Worm (Caenorhabditis elegans): ENCODE data around the gene nphp-2.

Gene nphp-2

ce11 chrV:1921321-1921720 is 25.7 kb downstream of the nphp-2 start, which contains the start of gene gst-37:
Gene gst-37 (plus strand): TSS chrV:1921621.
- TF ChIP-seq lin-11 (tag; optimal IDR thresholded peaks at IDR 0.05) (no peak), crh-2 (tag; optimal IDR thresholded peaks at IDR 0.05) (no peak), lsy-2 (tag; optimal IDR thresholded peaks at IDR 0.05) (no peak), elt-3 (tag; optimal IDR thresholded peaks at IDR 0.05) (no peak), ceh-82 (tag; optimal IDR thresholded peaks at IDR 0.05) (no peak), peb-1 (tag; optimal IDR thresholded peaks at IDR 0.05) (no peak)

DNA sequence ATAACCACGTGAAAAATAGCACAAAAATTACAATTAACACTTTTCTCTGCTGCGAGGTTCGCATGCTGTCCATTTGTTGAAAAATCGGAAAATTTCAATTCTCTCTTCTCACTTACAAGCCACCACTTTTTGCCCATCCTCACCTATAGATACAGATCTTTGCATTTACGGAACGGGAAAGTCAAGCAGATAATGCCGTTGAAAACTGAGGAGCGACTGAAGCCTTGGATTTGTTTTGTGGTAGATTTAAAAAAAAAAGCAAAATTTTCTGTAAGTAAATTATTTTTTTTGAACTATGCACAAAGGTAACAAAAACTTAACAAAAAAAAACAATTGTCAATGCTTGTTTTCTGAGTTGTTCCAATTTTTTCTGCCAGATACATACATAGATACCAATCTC is 29.9 kb downstream of the nphp-2 start, which contains the start of gene T06A1.1:
Gene T06A1.1 (minus strand): TSS at position 101 of the 400 bp plus-strand sequence.
- TF ChIP-seq ceh-82 (tag; optimal IDR thresholded peaks at IDR 0.05) (no peak), nhr-237 (tag; optimal IDR thresholded peaks at IDR 0.05) (no peak), peb-1 (tag; optimal IDR thresholded peaks at IDR 0.05) (no peak), nhr-21 (tag; optimal IDR thresholded peaks at IDR 0.05) (no peak), lin-39 (tag; optimal IDR thresholded peaks at IDR 0.05) (no peak), lsy-2 (tag; optimal IDR thresholded peaks at IDR 0.05) (no peak)

ce11 chrV:1927015-1927414 is 31.4 kb downstream of the nphp-2 start, which contains the start of gene T06A1.5:
Gene T06A1.5 (plus strand): TSS chrV:1927223.
- TF ChIP-seq gmeb-1 (tag; optimal IDR thresholded peaks at IDR 0.05) (no peak), nhr-11 (tag; optimal IDR thresholded peaks at IDR 0.05) (no peak), snpc-4 (tag; optimal IDR thresholded peaks at IDR 0.05) (no peak), egl-27 (tag; optimal IDR thresholded peaks at IDR 0.05) (no peak), sma-9 (GFP tag; optimal IDR thresholded peaks at IDR 0.05) (peak; percentile 45), sma-9 (tag; optimal IDR thresholded peaks at IDR 0.05) (no peak), fos-1 (tag; optimal IDR thresholded peaks at IDR 0.05) (peak; percentile 84)

DNA sequence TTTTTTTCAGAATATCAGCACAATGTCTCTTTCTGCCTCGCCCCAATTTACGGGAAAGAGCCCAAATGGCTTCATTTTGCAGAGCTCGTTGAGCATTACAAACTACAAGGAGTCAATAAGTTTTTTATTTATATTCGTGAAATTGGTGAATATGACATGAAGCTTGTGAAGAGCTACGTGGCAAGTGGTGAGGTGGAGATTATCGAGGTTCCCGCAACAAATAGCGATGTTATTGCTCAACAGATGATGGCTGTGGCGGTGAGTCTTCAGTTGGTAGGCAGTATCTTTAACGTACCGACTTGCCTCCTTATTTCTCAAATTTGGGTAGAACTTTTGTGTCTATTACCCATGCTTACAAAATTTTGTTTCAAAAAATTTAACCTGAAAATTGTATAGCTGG is 32.9 kb downstream of the nphp-2 start:
- TF ChIP-seq unc-62 (GFP tag; optimal IDR thresholded peaks at IDR 0.05) (no peak), ceh-82 (tag; optimal IDR thresholded peaks at IDR 0.05) (no peak), R02D3.7 (tag; optimal IDR thresholded peaks at IDR 0.05) (no peak), lin-13 (GFP tag; optimal IDR thresholded peaks at IDR 0.05) (no peak), nhr-10 (tag; optimal IDR thresholded peaks at IDR 0.05) (no peak), zag-1 (tag; optimal IDR thresholded peaks at IDR 0.05) (no peak), mbf-1 (tag; optimal IDR thresholded peaks at IDR 0.05) (no peak), peb-1 (tag; optimal IDR thresholded peaks at IDR 0.05) (no peak), nhr-6 (tag; optimal IDR thresholded peaks at IDR 0.05) (no peak), ztf-11 (tag; optimal IDR thresholded peaks at IDR 0.05) (no peak), nhr-23 (tag; optimal IDR thresholded peaks at IDR 0.05) (no peak), nhr-25 (tag; optimal IDR thresholded peaks at IDR 0.05) (no peak), ama-1 (optimal IDR thresholded peaks at IDR 0.05) (no peak), nhr-129 (tag; optimal IDR thresholded peaks at IDR 0.05) (no peak), ztf-1 (GFP tag; conservative IDR thresholded peaks at IDR 0.05) (no peak), ZK546.5 (tag; optimal IDR thresholded peaks at IDR 0.05) (no peak), F13H6.1 (tag; optimal IDR thresholded peaks at IDR 0.05) (no peak), nhr-11 (tag; optimal IDR thresholded peaks at IDR 0.05) (no peak)

- TF ChIP-seq blmp-1 (tag; optimal IDR thresholded peaks at IDR 0.05; ENCODE audit: insufficient read depth) (no peak), nhr-77 (tag; optimal IDR thresholded peaks at IDR 0.05) (no peak), nhr-12 (tag; optimal IDR thresholded peaks at IDR 0.05) (no peak), sem-4 (tag; optimal IDR thresholded peaks at IDR 0.05) (no peak), mbf-1 (tag; optimal IDR thresholded peaks at IDR 0.05) (no peak), fos-1 (tag; optimal IDR thresholded peaks at IDR 0.05) (no peak), nhr-6 (tag; optimal IDR thresholded peaks at IDR 0.05) (no peak), nhr-11 (tag; optimal IDR thresholded peaks at IDR 0.05) (no peak), lin-39 (tag; optimal IDR thresholded peaks at IDR 0.05) (no peak), lsy-2 (tag; optimal IDR thresholded peaks at IDR 0.05) (no peak), unc-55 (GFP tag; optimal IDR thresholded peaks at IDR 0.05) (no peak)
Measured at ce11 chrV:1935494-1935893, 39.9 kb downstream of the nphp-2 start.

All from whole organism, L2 larva.